Worm (Caenorhabditis elegans): Measurements from ENCODE around the gene fln-1.

DNA sequence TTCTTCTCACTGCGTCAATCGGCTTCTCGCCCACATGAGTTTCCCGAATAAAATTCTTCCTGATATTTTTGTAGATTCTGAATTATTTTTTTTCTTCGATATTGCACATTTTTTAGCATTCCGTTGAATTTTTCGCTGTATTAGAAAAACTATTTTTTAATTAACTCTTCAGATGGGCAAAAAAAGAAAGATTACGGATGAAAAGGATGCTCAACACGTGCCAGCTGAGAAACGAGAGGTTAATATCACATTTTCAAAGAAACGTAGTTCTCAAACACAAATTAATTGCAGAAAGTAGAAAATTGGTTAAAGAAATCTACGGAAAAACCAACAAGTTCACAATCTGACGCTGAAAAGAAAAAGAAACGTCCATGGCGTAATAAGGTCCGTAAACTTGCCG, 20.6 kb upstream of the fln-1 start, which contains the start of gene rrp-8:
- TF ChIP-seq unc-62 (GFP tag; optimal IDR thresholded peaks at IDR 0.05) = no peak
- TF ChIP-seq elt-3 (tag; optimal IDR thresholded peaks at IDR 0.05) = no peak
- TF ChIP-seq ces-1 (GFP tag; optimal IDR thresholded peaks at IDR 0.05) = no peak
- no peak for TF ChIP-seq nhr-28 (tag; optimal IDR thresholded peaks at IDR 0.05)
- no peak for TF ChIP-seq mep-1 (tag; optimal IDR thresholded peaks at IDR 0.05)
- no peak for TF ChIP-seq mls-2 (tag; optimal IDR thresholded peaks at IDR 0.05)
- no peak for TF ChIP-seq ztf-11 (tag; optimal IDR thresholded peaks at IDR 0.05)
- no peak for TF ChIP-seq drap-1 (GFP tag; optimal IDR thresholded peaks at IDR 0.05)
- TF ChIP-seq hlh-1 (tag; optimal IDR thresholded peaks at IDR 0.05) = no peak
- no peak for TF ChIP-seq ceh-83 (GFP tag; optimal IDR thresholded peaks at IDR 0.05)
- TF ChIP-seq nhr-237 (tag; optimal IDR thresholded peaks at IDR 0.05) = no peak
- no peak for TF ChIP-seq unc-39 (tag; optimal IDR thresholded peaks at IDR 0.05)
